Worm (Caenorhabditis elegans): ENCODE measurements around the gene F47C12.7.

- TF ChIP-seq sptf-1 (tag; optimal IDR thresholded peaks at IDR 0.05) (no peak), lin-13 (tag; optimal IDR thresholded peaks at IDR 0.05) (no peak), pha-4 (tag; optimal IDR thresholded peaks at IDR 0.05) (no peak), unc-62 (GFP tag; optimal IDR thresholded peaks at IDR 0.05) (no peak), snpc-4 (tag; optimal IDR thresholded peaks at IDR 0.05) (no peak), unc-39 (tag; optimal IDR thresholded peaks at IDR 0.05) (no peak), nhr-237 (tag; optimal IDR thresholded peaks at IDR 0.05) (no peak), cnd-1 (tag; optimal IDR thresholded peaks at IDR 0.05) (no peak), ztf-11 (tag; optimal IDR thresholded peaks at IDR 0.05) (no peak), elt-3 (tag; optimal IDR thresholded peaks at IDR 0.05) (no peak), mab-5 (tag; optimal IDR thresholded peaks at IDR 0.05) (no peak), bed-3 (GFP tag; optimal IDR thresholded peaks at IDR 0.05) (no peak)
Measured at ce11 chrIV:3960396-3960795, 34.9 kb downstream of the F47C12.7 start, which contains the start of gene clec-75.

Measured in whole organism, mixed stage, embryonic.